Fruit fly (Drosophila melanogaster): ENCODE results near the gene Zpr1.

Gene Zpr1

DNA sequence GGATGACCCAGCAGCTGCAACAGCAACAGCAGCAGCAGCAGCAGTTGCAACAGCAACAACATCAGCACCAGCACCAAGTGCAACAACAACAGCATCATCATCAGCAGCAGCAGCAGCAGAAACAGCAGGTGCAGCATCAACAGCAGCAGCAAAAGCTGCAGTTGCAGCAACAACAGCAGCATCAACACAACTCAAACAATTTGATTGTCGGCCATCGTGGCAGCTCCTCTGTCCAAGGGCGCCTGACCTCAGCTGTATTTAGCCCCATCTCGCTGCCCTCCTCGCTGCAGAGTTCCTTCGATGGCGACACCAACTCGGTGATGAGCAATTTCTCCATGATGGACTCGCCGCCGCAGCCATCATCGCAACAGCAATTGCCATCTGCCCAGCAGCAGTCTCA is 6.4 kb upstream of the Zpr1 start:
- TF ChIP-seq psq (optimal IDR thresholded peaks at IDR 0.05) (no peak), Sin3A (optimal IDR thresholded peaks at IDR 0.05) (no peak), h (optimal IDR thresholded peaks at IDR 0.05) (no peak), Myc (optimal IDR thresholded peaks at IDR 0.05) (no peak), ttk (optimal IDR thresholded peaks at IDR 0.05) (no peak), insv (optimal IDR thresholded peaks at IDR 0.05) (no peak)

DNA sequence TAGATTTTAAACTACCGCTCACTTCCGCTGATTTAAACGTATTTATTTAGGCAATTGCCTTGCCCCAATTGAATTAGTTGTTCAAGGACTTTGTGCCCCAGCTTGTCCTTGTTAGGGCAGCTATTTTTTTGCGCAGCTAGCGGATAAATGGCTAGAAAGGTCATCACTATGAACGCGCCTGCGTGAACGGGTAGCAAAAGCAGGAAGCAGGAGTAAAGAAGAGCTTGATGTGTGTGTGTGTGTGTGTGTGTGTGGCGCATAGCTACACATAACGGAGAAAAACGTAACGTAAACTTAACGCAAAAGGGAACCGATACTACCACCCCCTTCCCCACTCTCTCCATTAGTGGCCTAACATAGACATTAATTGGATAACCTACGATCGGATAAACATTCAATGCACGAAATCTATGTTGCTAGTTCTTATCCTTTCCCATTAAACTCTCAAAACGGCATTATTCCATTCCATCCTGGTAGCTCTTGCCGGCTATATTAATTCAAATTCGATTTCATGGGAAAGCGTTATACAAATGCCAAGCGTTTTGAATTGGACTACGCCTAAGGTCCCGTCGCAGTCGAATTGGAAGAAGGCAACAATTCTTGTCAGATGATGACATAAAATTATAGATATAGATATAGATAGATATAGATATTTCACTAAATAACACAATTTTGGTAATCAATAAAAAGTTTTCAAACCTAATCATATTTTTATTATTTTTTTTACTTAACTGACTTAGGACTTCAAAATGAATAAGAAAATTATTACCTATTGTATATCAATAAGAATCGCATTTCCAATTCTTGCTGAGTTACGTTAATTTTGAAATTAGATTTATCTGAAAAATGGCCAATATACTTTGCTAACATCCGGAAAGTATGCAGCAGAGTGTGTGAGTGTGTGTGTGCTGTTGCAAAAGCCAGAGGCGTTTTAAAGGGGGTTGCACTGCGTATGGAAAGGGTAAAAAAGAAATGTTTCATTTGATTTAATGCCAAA is 2.9 kb upstream of the Zpr1 start:
- TF ChIP-seq Sin3A (optimal IDR thresholded peaks at IDR 0.05) (no peak), h (optimal IDR thresholded peaks at IDR 0.05) (no peak), psq (optimal IDR thresholded peaks at IDR 0.05) (no peak), Myc (optimal IDR thresholded peaks at IDR 0.05) (no peak), insv (optimal IDR thresholded peaks at IDR 0.05) (no peak), ttk (optimal IDR thresholded peaks at IDR 0.05) (no peak)

DNA sequence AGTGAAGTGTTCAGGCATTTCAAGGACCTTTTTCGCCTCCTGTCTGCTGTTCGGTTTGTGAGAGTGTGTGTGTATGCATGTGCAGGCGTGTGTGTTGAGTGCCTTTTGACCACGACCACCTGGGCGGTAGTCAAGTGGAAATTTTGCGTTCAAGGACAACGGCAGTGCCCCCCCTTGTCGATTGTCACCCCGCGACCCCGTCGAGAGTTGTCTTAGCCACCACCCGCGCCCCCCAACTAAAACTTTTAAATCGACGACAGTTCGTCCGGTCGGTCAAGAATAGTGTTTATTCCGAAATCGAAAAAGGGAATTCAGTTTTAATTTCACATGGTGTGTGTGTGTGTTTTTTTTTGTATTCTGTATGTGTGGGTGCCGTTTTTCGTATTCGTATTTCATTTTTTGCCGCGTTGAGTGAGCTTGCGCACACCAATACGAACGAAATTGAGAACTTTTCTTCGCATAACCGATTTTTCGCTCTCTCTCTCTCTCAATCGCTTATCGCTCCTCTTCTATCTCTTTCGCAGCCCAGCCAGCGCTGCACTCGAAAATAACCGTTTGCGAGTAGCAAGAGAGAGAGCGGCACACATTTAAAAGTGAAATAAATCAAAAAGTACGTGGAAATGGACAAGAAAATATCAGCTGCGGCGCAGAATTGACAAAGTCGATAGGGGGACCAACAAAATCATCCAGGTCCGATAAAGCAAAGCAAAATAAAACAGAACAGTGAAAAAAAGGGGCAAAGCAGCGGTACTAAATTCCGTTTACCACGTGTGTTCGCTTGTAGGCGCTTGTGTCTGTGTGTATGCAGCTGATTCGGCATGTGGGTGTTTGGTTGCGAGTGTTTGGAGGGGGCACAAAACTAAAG is 2.0 kb upstream of the Zpr1 start:
- TF ChIP-seq Myc (optimal IDR thresholded peaks at IDR 0.05), result no peak
- TF ChIP-seq psq (optimal IDR thresholded peaks at IDR 0.05), result no peak
- TF ChIP-seq insv (optimal IDR thresholded peaks at IDR 0.05), result no peak
- TF ChIP-seq Sin3A (optimal IDR thresholded peaks at IDR 0.05), result no peak
- no peak for TF ChIP-seq h (optimal IDR thresholded peaks at IDR 0.05)

DNA sequence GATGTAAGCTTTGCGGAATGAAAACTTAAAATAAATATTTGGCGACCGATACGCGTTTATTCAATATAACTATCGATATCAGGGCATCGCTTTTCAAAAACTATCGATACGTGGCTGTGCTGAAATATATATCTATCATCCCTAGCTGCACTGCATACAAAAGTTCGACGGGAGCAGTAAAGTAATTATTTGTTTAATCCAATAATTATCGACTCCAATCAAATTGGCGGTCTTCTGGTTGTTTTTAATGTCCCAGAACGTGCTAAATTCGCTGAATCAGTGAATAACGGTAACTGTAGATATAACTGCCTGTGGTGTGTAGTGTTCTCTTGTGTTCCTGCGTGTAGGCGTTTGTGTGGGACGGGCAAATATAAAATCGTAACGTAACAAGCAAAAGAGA is 1.2 kb upstream of the Zpr1 start, which contains the start of gene mei-P26:
TSS of gene mei-P26 (plus strand) at position 146 of the 400 bp plus-strand sequence.
- no peak for TF ChIP-seq ttk (optimal IDR thresholded peaks at IDR 0.05)
- TF ChIP-seq h (optimal IDR thresholded peaks at IDR 0.05), result no peak
- no peak for TF ChIP-seq insv (optimal IDR thresholded peaks at IDR 0.05)
- no peak for TF ChIP-seq psq (optimal IDR thresholded peaks at IDR 0.05)
- no peak for TF ChIP-seq Myc (optimal IDR thresholded peaks at IDR 0.05)
- TF ChIP-seq Sin3A (optimal IDR thresholded peaks at IDR 0.05), result no peak

DNA sequence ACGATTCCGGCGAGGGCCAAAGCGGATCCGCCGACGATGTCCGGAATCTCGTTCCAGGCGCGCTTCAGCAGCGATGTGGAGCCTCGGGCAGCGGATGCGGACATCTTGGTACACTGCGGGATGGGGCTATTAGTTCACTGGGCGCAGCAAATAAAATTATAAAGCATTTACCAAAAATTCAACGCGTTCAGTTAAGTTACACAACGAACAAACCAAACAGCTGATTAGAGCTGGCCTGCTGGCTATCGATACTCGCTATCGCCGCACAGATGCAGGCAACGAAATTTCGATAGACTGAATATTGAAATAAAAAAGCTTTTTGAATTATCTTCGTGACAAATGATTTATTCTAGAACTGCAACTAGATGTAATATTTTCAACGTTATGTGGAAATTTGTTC is 2.2 kb downstream of the Zpr1 start, which contains the start of gene NdufA3:
TSS of gene NdufA3 (minus strand) at position 317 of the 400 bp plus-strand sequence.
- TF ChIP-seq Myc (optimal IDR thresholded peaks at IDR 0.05) (no peak), h (optimal IDR thresholded peaks at IDR 0.05) (no peak), ttk (optimal IDR thresholded peaks at IDR 0.05) (no peak), Sin3A (optimal IDR thresholded peaks at IDR 0.05) (no peak), psq (optimal IDR thresholded peaks at IDR 0.05) (no peak), insv (optimal IDR thresholded peaks at IDR 0.05) (no peak)

DNA sequence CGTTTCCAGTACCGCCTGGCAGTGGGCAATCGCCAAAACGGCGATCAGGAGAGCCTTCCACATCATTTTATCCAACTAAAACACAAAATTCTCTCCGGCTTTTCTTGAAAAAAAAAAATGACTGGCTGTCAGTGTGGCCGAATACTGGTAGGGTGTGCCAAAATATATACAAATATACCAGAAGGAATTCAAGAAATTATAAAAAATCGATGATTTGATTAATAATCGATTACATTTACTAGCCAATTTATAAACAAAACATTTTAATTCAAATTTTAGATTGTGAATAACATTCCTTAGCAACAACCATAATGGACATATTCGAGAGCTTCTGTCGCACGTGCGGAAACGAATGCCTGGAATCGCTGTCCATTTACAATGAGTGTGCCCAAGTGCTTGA is 3.5 kb downstream of the Zpr1 start, which contains the start of the genes Ost48 and Dlip1:
TSS of gene Ost48 (minus strand) at position 150 of the 400 bp plus-strand sequence.
TSS of gene Dlip1 (plus strand) at position 257 of the 400 bp plus-strand sequence.
- TF ChIP-seq Sin3A (optimal IDR thresholded peaks at IDR 0.05) (peak; percentile 55), ttk (optimal IDR thresholded peaks at IDR 0.05) (no peak)

DNA sequence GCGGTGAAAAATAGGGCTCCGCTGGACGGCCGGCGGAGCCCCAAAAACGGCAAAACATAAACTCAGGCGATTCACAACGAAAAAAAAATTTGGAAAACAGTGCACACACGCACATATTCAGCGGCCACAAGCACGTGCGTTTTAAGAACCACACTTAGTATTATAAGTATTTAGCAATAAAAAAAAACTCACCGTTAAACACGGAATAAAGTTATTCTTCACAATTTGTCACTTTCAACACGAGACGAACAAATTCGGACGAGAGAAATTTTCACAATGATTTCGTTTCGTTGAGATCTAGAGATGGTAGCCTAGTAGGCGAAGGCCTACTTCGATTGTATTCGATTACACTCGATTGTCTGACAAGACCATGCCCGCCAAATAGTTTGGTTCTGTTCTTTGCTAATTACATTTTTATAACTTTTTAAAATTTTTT is 5.5 kb downstream of the Zpr1 start, which contains the start of gene His3.3B:
TSS of gene His3.3B (minus strand) at position 282 of the 436 bp plus-strand sequence.
- TF ChIP-seq Sin3A (optimal IDR thresholded peaks at IDR 0.05) (no peak), Myc (optimal IDR thresholded peaks at IDR 0.05) (no peak), ttk (optimal IDR thresholded peaks at IDR 0.05) (no peak), h (optimal IDR thresholded peaks at IDR 0.05) (no peak), insv (optimal IDR thresholded peaks at IDR 0.05) (no peak), psq (optimal IDR thresholded peaks at IDR 0.05) (no peak)

DNA sequence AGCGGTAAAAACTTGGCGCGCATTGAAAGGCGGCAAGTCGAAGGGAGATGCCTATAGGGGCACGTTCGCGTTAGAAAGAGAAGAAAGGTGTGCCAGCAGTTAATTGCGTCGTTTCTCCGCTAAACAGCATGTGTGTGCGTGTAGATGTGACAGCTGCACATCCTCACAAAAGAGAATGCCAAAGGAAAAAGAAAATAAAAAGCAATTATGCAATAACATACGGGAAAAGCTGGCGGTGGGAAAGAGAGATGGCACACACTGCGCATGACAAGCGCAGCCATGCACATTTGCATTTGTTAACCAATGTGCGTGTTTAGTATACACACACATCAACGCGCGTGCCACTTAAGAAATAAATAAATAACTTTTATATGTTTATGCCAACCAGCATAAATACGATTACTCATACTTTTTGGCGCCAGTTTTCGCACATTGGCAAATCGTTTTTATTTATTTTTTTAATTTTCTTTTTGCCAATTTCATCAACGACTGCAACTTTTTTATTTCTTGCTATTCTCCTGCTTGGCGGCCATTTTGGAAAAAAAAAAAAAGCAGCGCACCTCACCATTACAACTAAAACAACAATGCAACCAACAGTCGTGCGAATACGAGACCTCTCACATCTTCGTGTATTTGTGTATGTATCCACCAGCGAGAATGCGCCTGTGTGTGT is 6.0 kb downstream of the Zpr1 start:
- TF ChIP-seq insv (optimal IDR thresholded peaks at IDR 0.05) (no peak), Sin3A (optimal IDR thresholded peaks at IDR 0.05) (no peak), h (optimal IDR thresholded peaks at IDR 0.05) (no peak), Myc (optimal IDR thresholded peaks at IDR 0.05) (no peak), ttk (optimal IDR thresholded peaks at IDR 0.05) (no peak)

DNA sequence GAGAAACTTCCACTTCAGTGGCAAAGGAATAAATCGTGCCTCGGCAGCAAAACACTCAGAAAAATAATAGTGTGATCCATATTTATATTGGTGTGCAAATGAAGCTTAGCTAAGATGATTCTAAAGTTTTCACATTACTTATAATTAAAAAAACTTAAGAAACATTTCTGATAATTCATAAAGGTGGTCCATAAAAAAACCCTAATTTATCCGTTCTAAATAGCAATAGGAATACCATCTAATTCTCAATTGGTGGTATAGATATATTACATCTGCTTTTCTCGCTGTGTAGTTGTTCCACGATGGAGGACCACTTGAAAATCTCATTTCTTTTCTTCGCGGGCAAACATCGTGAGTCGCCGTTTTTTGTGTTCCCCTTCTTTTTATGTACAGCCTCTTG is 6.8 kb downstream of the Zpr1 start:
- TF ChIP-seq h (optimal IDR thresholded peaks at IDR 0.05), result no peak
- no peak for TF ChIP-seq psq (optimal IDR thresholded peaks at IDR 0.05)
- no peak for TF ChIP-seq Myc (optimal IDR thresholded peaks at IDR 0.05)

DNA sequence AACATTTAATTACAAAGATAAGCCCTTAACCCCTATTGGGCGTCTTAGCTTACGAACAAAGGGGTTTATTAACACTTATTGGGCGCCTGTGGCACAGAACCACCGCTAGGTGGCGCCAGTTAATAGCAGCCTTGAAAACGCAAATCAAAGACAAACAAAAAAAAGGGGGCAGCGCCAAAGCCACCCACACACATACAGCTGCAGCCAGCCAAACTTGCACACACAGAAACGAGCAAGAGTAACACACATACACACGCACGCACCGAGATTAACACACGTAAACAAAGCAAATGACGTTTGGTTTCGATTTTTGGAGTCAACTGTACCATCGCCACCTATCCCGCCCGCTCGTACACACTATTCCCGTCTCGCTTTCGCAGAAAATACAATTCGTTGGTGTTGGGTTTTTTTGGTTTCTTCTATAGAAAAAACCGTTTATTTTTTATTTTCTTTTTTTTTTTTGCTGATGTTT is 9.7 kb downstream of the Zpr1 start:
- TF ChIP-seq Myc (optimal IDR thresholded peaks at IDR 0.05) (no peak), h (optimal IDR thresholded peaks at IDR 0.05) (no peak), Sin3A (optimal IDR thresholded peaks at IDR 0.05) (no peak), ttk (optimal IDR thresholded peaks at IDR 0.05) (no peak), insv (optimal IDR thresholded peaks at IDR 0.05) (no peak), psq (optimal IDR thresholded peaks at IDR 0.05) (no peak)

DNA sequence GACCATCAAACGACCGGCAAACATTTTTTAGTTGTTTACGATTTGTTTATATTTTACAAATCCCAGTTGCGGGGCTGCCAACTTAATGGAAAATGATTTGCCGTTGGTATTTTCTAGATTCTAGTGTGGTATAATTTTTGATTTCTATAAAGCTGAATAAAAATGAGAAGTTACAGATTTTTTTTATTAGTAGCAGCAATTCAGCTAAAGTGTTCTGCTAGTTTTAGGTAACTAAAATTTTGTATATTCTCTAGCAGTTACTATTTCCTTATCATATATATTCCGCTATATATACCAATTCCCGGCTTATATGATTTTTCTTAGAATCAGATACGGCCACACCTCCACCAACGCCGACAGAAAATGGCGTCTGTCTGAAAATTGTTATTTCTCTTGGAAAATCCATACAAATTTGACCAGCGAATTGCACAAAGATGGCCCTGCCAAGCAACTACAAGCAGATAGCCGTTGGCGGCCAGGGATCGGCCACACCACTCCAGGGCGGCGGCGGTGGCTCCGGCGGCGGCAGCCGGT is 12.8 kb downstream of the Zpr1 start, which contains the start of the genes fh and Bap111:
TSS of gene fh (minus strand) at position 83 of the 534 bp plus-strand sequence.
TSS of gene Bap111 (plus strand) at position 321 of the 534 bp plus-strand sequence.
- no peak for TF ChIP-seq Myc (optimal IDR thresholded peaks at IDR 0.05)
- TF ChIP-seq h (optimal IDR thresholded peaks at IDR 0.05), result no peak
- no peak for TF ChIP-seq psq (optimal IDR thresholded peaks at IDR 0.05)
- no peak for TF ChIP-seq ttk (optimal IDR thresholded peaks at IDR 0.05)
- no peak for TF ChIP-seq Sin3A (optimal IDR thresholded peaks at IDR 0.05)
- TF ChIP-seq insv (optimal IDR thresholded peaks at IDR 0.05), result no peak

Measured in Kc167 (cell line).